Fruit fly (Drosophila melanogaster): ENCODE data around the gene tnc.

tnc gene

dm6 chr3R:24944920-24945853 is 39.0 kb upstream of the tnc start, which contains the start of the genes ssh and Nmnat (continued):
- peak; percentile 19 for TF ChIP-seq CG4424 (GFP tag; optimal IDR thresholded peaks at IDR 0.05)
- no peak for TF ChIP-seq repo (GFP tag; optimal IDR thresholded peaks at IDR 0.05)
- peak in 1 of 2 experiments; percentile 1 for TF ChIP-seq Hr51 (GFP tag; optimal IDR thresholded peaks at IDR 0.05)
- TF ChIP-seq ato (GFP tag; IDR thresholded peaks at IDR 0.05; ENCODE audit: partially characterized antibody): peak; percentile 63
- peak; percentile 70 for TF ChIP-seq row (GFP tag; IDR thresholded peaks at IDR 0.05)
- peak; percentile 37 for TF ChIP-seq mam (GFP tag; optimal IDR thresholded peaks at IDR 0.05)
- TF ChIP-seq YL-1 (GFP tag; optimal IDR thresholded peaks at IDR 0.05): peak; percentile 92
- TF ChIP-seq CG30431 (GFP tag; optimal IDR thresholded peaks at IDR 0.05): no peak
- TF ChIP-seq CG9727 (GFP tag; optimal IDR thresholded peaks at IDR 0.05): peak; percentile 65
- TF ChIP-seq CHES-1-like (GFP tag; optimal IDR thresholded peaks at IDR 0.05): peak; percentile 67
- TF ChIP-seq pb (GFP tag; optimal IDR thresholded peaks at IDR 0.05): peak; percentile 1
- no peak for TF ChIP-seq dan (GFP tag; IDR thresholded peaks at IDR 0.05)
- no peak for TF ChIP-seq CG17328 (GFP tag; IDR thresholded peaks at IDR 0.05)
- no peak for TF ChIP-seq Ssrp (tag; optimal IDR thresholded peaks at IDR 0.05)
- TF ChIP-seq mld (GFP tag; IDR thresholded peaks at IDR 0.05; ENCODE audit: partially characterized antibody): peak; percentile 84
- TF ChIP-seq CG34224 (GFP tag; IDR thresholded peaks at IDR 0.05; ENCODE audit: partially characterized antibody): peak; percentile 82
- TF ChIP-seq CG2712 (tag; optimal IDR thresholded peaks at IDR 0.05): peak; percentile 62
- peak; percentile 40 for TF ChIP-seq Dip3 (GFP tag; optimal IDR thresholded peaks at IDR 0.05)
- peak; percentile 88 for TF ChIP-seq CG2116 (GFP tag; optimal IDR thresholded peaks at IDR 0.05)
- peak; percentile 39 for TF ChIP-seq Chrac-16 (GFP tag; optimal IDR thresholded peaks at IDR 0.05)
- peak; percentile 77; the same call in 1 of the 2 replicates for TF ChIP-seq sna (GFP tag; IDR thresholded peaks at IDR 0.05; ENCODE audit: partially characterized antibody)
- no peak for TF ChIP-seq Rx (GFP tag; IDR thresholded peaks at IDR 0.05)
- TF ChIP-seq Sry-β (GFP tag; optimal IDR thresholded peaks at IDR 0.05): peak; percentile 17
- peak; percentile 92 for TF ChIP-seq Dref (GFP tag; IDR thresholded peaks at IDR 0.05)
- TF ChIP-seq tin (GFP tag; optimal IDR thresholded peaks at IDR 0.05): peak; percentile 10
- TF ChIP-seq eyg (GFP tag; optimal IDR thresholded peaks at IDR 0.05): peak; percentile 30
- no peak for TF ChIP-seq Fer1 (GFP tag; optimal IDR thresholded peaks at IDR 0.05)
- no peak for TF ChIP-seq HLHmδ (GFP tag; optimal IDR thresholded peaks at IDR 0.05)
- TF ChIP-seq CG2120 (GFP tag; optimal IDR thresholded peaks at IDR 0.05): peak; percentile 68
- peak; percentile 49 for TF ChIP-seq D (optimal IDR thresholded peaks at IDR 0.05)
- TF ChIP-seq D (GFP tag; optimal IDR thresholded peaks at IDR 0.05): no peak
- no peak for TF ChIP-seq exex (tag; optimal IDR thresholded peaks at IDR 0.05)
- peak; percentile 1 for TF ChIP-seq CG7987 (GFP tag; optimal IDR thresholded peaks at IDR 0.05)
- peak; percentile 24 for TF ChIP-seq Bteb2 (GFP tag; optimal IDR thresholded peaks at IDR 0.05)
- peak; percentile 95 for TF ChIP-seq Sry-δ (GFP tag; optimal IDR thresholded peaks at IDR 0.05)
- peak; percentile 42 for TF ChIP-seq zfh2 (GFP tag; optimal IDR thresholded peaks at IDR 0.05)
- TF ChIP-seq fd102C (GFP tag; optimal IDR thresholded peaks at IDR 0.05): no peak
- TF ChIP-seq Med (GFP tag): peak; percentile 84
- TF ChIP-seq CG11247 (GFP tag; IDR thresholded peaks at IDR 0.05): no peak
- peak; percentile 65; the same call in 1 of the 3 replicates for TF ChIP-seq zen2 (GFP tag; IDR thresholded peaks at IDR 0.05; ENCODE audit: partially characterized antibody)
- TF ChIP-seq dm (GFP tag; optimal IDR thresholded peaks at IDR 0.05): peak; percentile 40
- no peak for TF ChIP-seq Asciz (GFP tag; optimal IDR thresholded peaks at IDR 0.05)
- TF ChIP-seq CG10209 (GFP tag; optimal IDR thresholded peaks at IDR 0.05): peak; percentile 5
- TF ChIP-seq CG15514 (GFP tag; optimal IDR thresholded peaks at IDR 0.05): peak; percentile 70
- TF ChIP-seq CG3065 (GFP tag; optimal IDR thresholded peaks at IDR 0.05): no peak
- TF ChIP-seq CG8388 (GFP tag; optimal IDR thresholded peaks at IDR 0.05): peak; percentile 34
- TF ChIP-seq Myb (GFP tag; optimal IDR thresholded peaks at IDR 0.05): peak; percentile 67
- peak; percentile 46 for TF ChIP-seq CG34376 (GFP tag; optimal IDR thresholded peaks at IDR 0.05)
